Worm (Caenorhabditis elegans): ENCODE results near the gene F39G3.5.

Gene F39G3.5

ce11 chrV:4687944-4688505 is 34.4 kb upstream of the F39G3.5 start, which contains the start of gene K03B4.2 (continued):
- no peak for TF ChIP-seq zip-11 (GFP tag; IDR thresholded peaks at IDR 0.05)
- TF ChIP-seq egl-27 (tag; optimal IDR thresholded peaks at IDR 0.05): no peak
- TF ChIP-seq daf-8 (GFP tag; IDR thresholded peaks at IDR 0.05): no peak
- no peak for TF ChIP-seq nhr-6 (tag; optimal IDR thresholded peaks at IDR 0.05)
- no peak for TF ChIP-seq lin-1 (GFP tag; IDR thresholded peaks at IDR 0.05)
- no peak for TF ChIP-seq F10B5.3 (tag; optimal IDR thresholded peaks at IDR 0.05)
- TF ChIP-seq unc-62 (GFP tag; optimal IDR thresholded peaks at IDR 0.05 in 1 of 2): no peak
- no peak for TF ChIP-seq unc-62 (tag; optimal IDR thresholded peaks at IDR 0.05)
- no peak for TF ChIP-seq Y5F2A.4 (GFP tag; optimal IDR thresholded peaks at IDR 0.05)
- TF ChIP-seq nhr-237 (tag; optimal IDR thresholded peaks at IDR 0.05): no peak
- TF ChIP-seq rbr-2 (tag; optimal IDR thresholded peaks at IDR 0.05): no peak
- no peak for TF ChIP-seq F49E8.2 (tag; optimal IDR thresholded peaks at IDR 0.05; ENCODE audit: borderline replicate concordance)
- TF ChIP-seq fkh-10 (GFP tag; optimal IDR thresholded peaks at IDR 0.05): no peak
- TF ChIP-seq lim-7 (GFP tag; IDR thresholded peaks at IDR 0.05): peak; percentile 55
- TF ChIP-seq snpc-4 (tag; optimal IDR thresholded peaks at IDR 0.05): no peak
- no peak for TF ChIP-seq ceh-28 (tag; optimal IDR thresholded peaks at IDR 0.05)
- TF ChIP-seq nhr-28 (tag; optimal IDR thresholded peaks at IDR 0.05): no peak
- 0 out of 2 replicates have a peak, but pooled peaks have one; percentile 48 for TF ChIP-seq D1046.2 (GFP tag; IDR thresholded peaks at IDR 0.05)
- TF ChIP-seq hif-1 (tag; optimal IDR thresholded peaks at IDR 0.05): no peak
- no peak for TF ChIP-seq nhr-41 (GFP tag; IDR thresholded peaks at IDR 0.05)
- no peak for TF ChIP-seq ZK546.5 (tag; optimal IDR thresholded peaks at IDR 0.05)
- TF ChIP-seq T26A8.4 (GFP tag; IDR thresholded peaks at IDR 0.05): 0 out of 2 replicates have a peak, but pooled peaks have one; percentile 21
- TF ChIP-seq aha-1 (tag): peak; percentile 94
- no peak for TF ChIP-seq dpl-1 (GFP tag; optimal IDR thresholded peaks at IDR 0.05)
- no peak for TF ChIP-seq mes-2 (tag; optimal IDR thresholded peaks at IDR 0.05; ENCODE audit: poor library complexity, severe bottlenecking)
- TF ChIP-seq snpc-1.2 (GFP tag; IDR thresholded peaks at IDR 0.05): no peak
- TF ChIP-seq Y48G9A.11 (GFP tag; IDR thresholded peaks at IDR 0.05): peak; percentile 66; the same call in 1 of the 2 replicates
- TF ChIP-seq lin-29 (GFP tag; IDR thresholded peaks at IDR 0.05): no peak
- TF ChIP-seq mep-1 (tag; optimal IDR thresholded peaks at IDR 0.05): no peak
- TF ChIP-seq ces-1 (GFP tag; optimal IDR thresholded peaks at IDR 0.05): no peak
- TF ChIP-seq lin-38 (GFP tag; IDR thresholded peaks at IDR 0.05): no peak
- no peak for TF ChIP-seq nhr-77 (tag; optimal IDR thresholded peaks at IDR 0.05)
- no peak for TF ChIP-seq Y105C5A.15 (GFP tag; IDR thresholded peaks at IDR 0.05)
- no peak for TF ChIP-seq lsy-2 (tag; optimal IDR thresholded peaks at IDR 0.05)
- TF ChIP-seq gei-8 (GFP tag; optimal IDR thresholded peaks at IDR 0.05): no peak
- TF ChIP-seq skn-1 (tag; optimal IDR thresholded peaks at IDR 0.05): no peak
- no peak for TF ChIP-seq cey-2 (tag; optimal IDR thresholded peaks at IDR 0.05; ENCODE audit: borderline replicate concordance, insufficient read depth)
- TF ChIP-seq ceh-32 (tag; optimal IDR thresholded peaks at IDR 0.05; ENCODE audit: poor library complexity): no peak
- no peak for TF ChIP-seq dmd-9 (GFP tag; IDR thresholded peaks at IDR 0.05)
- TF ChIP-seq duxl-1 (tag; optimal IDR thresholded peaks at IDR 0.05; ENCODE audit: poor library complexity): no peak
- TF ChIP-seq dmd-8 (GFP tag; IDR thresholded peaks at IDR 0.05): no peak
- TF ChIP-seq daf-19 (GFP tag; conservative IDR thresholded peaks at IDR 0.05): no peak
- peak; percentile 5 for TF ChIP-seq ama-1 (optimal IDR thresholded peaks at IDR 0.05)
- no peak for TF ChIP-seq fos-1 (tag; optimal IDR thresholded peaks at IDR 0.05)
- TF ChIP-seq T20F7.1 (GFP tag; optimal IDR thresholded peaks at IDR 0.05): no peak
- no peak for TF ChIP-seq mdl-1 (tag; optimal IDR thresholded peaks at IDR 0.05)
- no peak for TF ChIP-seq pqm-1 (tag; optimal IDR thresholded peaks at IDR 0.05)
- TF ChIP-seq lir-3 (tag; optimal IDR thresholded peaks at IDR 0.05): no peak
- 0 out of 2 replicates have a peak, but pooled peaks have one; percentile 33 for TF ChIP-seq egl-43 (GFP tag; IDR thresholded peaks at IDR 0.05)
- 0 out of 2 replicates have a peak, but pooled peaks have one; percentile 26 for TF ChIP-seq F26F4.8 (GFP tag; conservative IDR thresholded peaks at IDR 0.05)
- TF ChIP-seq mxl-3 (GFP tag; optimal IDR thresholded peaks at IDR 0.05): no peak
- no peak for TF ChIP-seq vab-7 (GFP tag; IDR thresholded peaks at IDR 0.05)

All from whole organism, L4 larva.